Fruit fly (Drosophila melanogaster) whole organism, embryonic: ENCODE measurements around the gene UQCR-6.4L.

Experiments used
- Antp ChIP-seq: fragments of 200-800 bp; sonication (Bioruptor generic); optimal IDR thresholded peaks from 3 replicates; lab custom pipeline; 2016; ENCODE audit warnings: missing biosample characterization, missing genetic modification characterization
- Atf3 ChIP-seq: fragments of 200-800 bp; sonication (Bioruptor generic); optimal IDR thresholded peaks from 3 replicates; lab custom pipeline; 2016; ENCODE audit warnings: missing biosample characterization, missing genetic modification characterization
- B-H1 ChIP-seq: fragments of 200-800 bp; sonication (Bioruptor generic); IDR thresholded peaks from 3 replicates; pipeline ENCODE4 v1.3.6; 2022; ENCODE audit warnings: missing biosample characterization, missing genetic modification characterization
- CG12155 ChIP-seq: fragments of 200-800 bp; sonication (Bioruptor generic); optimal IDR thresholded peaks from 3 replicates; lab custom pipeline; 2016; ENCODE audit warnings: missing biosample characterization, missing genetic modification characterization
- CG12659 ChIP-seq: fragments of 200-800 bp; sonication (Bioruptor generic); optimal IDR thresholded peaks from 3 replicates; lab custom pipeline; 2017; ENCODE audit warnings: mild to moderate bottlenecking, missing biosample characterization, missing genetic modification reagents, missing genetic modification characterization
- CG13775 ChIP-seq: fragments of 200-800 bp; sonication (Bioruptor generic); optimal IDR thresholded peaks from 3 replicates; lab custom pipeline; 2017; ENCODE audit warnings: missing biosample characterization, mild to moderate bottlenecking, missing genetic modification characterization
- CG15601 ChIP-seq: fragments of 200-800 bp; sonication (Bioruptor generic); optimal IDR thresholded peaks from 3 replicates; lab custom pipeline; 2019; ENCODE audit warnings: missing biosample characterization, mild to moderate bottlenecking, missing genetic modification characterization, moderate library complexity
- CG15696 ChIP-seq: fragments of 200-800 bp; sonication (Bioruptor generic); optimal IDR thresholded peaks from 2 replicates; lab custom pipeline; 2019; ENCODE audit warnings: missing biosample characterization, mild to moderate bottlenecking, missing genetic modification characterization, moderate library complexity
- CG18011 ChIP-seq: fragments of 200-800 bp; sonication (Bioruptor generic); optimal IDR thresholded peaks from 2 replicates; lab custom pipeline; 2017; ENCODE audit warnings: missing biosample characterization, missing genetic modification characterization, mild to moderate bottlenecking, moderate library complexity, missing genotype
- CG33213 ChIP-seq: fragments of 200-800 bp; sonication (Bioruptor generic); optimal IDR thresholded peaks from 3 replicates; lab custom pipeline; 2016; ENCODE audit warnings: missing biosample characterization, missing genetic modification characterization
- CG33557 ChIP-seq: fragments of 200-800 bp; sonication (Bioruptor generic); optimal IDR thresholded peaks from 2 replicates; lab custom pipeline; 2019; ENCODE audit warnings: missing biosample characterization, mild to moderate bottlenecking, missing genetic modification characterization, moderate library complexity
- CG5953 ChIP-seq: fragments of 200-800 bp; sonication (Bioruptor generic); IDR thresholded peaks from 2 replicates; pipeline ENCODE4 v1.3.6; 2022; ENCODE audit warnings: missing biosample characterization, missing genetic modification characterization
- CG7928 ChIP-seq: fragments of 200-800 bp; sonication (Bioruptor generic); optimal IDR thresholded peaks from 2 replicates; lab custom pipeline; 2017; ENCODE audit warnings: missing biosample characterization, mild to moderate bottlenecking, missing genetic modification characterization
- CG8281 ChIP-seq: fragments of 200-800 bp; sonication (Bioruptor generic); optimal IDR thresholded peaks from 2 replicates; lab custom pipeline; 2018; ENCODE audit warnings: missing biosample characterization, mild to moderate bottlenecking, missing genetic modification characterization, moderate library complexity
- CG8478 ChIP-seq: fragments of >200 bp; optimal IDR thresholded peaks from 2 replicates; lab custom pipeline; 2018
- Chrac-16 ChIP-seq: fragments of 200-800 bp; sonication (Bioruptor generic); optimal IDR thresholded peaks from 3 replicates; lab custom pipeline; 2016; ENCODE audit warnings: missing biosample characterization, missing genetic modification characterization
- ERR ChIP-seq: fragments of 200-800 bp; sonication (Bioruptor generic); optimal IDR thresholded peaks from 2 replicates; lab custom pipeline; 2016; ENCODE audit warnings: missing biosample characterization, missing genetic modification characterization
- Ets65A ChIP-seq: fragments of 200-800 bp; sonication (Bioruptor generic); peaks from one replicate; lab custom pipeline; 2016; ENCODE audit warnings: missing biosample characterization, missing genetic modification characterization
- GATAe ChIP-seq: fragments of 200-800 bp; sonication (Bioruptor generic); conservative IDR thresholded peaks from 2 replicates; pipeline ENCODE4 v1.3.6; 2022; ENCODE audit warnings: missing biosample characterization, missing genetic modification characterization
- HLH4C ChIP-seq: fragments of 200-800 bp; sonication (Bioruptor generic); IDR thresholded peaks from 3 replicates; pipeline ENCODE4 v1.3.6; 2022; ENCODE audit warnings: missing biosample characterization, missing genetic modification characterization; ENCODE audit not compliant: partially characterized antibody
- Hey ChIP-seq: fragments of 200-800 bp; sonication (Bioruptor generic); optimal IDR thresholded peaks from 3 replicates; lab custom pipeline; 2018; ENCODE audit warnings: missing biosample characterization, mild to moderate bottlenecking, missing genetic modification characterization
- MTF-1 ChIP-seq: fragments of 200-800 bp; sonication (Bioruptor generic); optimal IDR thresholded peaks from 2 replicates; lab custom pipeline; 2018; ENCODE audit warnings: missing biosample characterization, mild to moderate bottlenecking, missing genetic modification characterization, borderline replicate concordance
- Oaz ChIP-seq: fragments of 200-800 bp; sonication (Bioruptor generic); IDR thresholded peaks from 2 replicates; pipeline ENCODE4 v1.3.6; 2022; ENCODE audit warnings: missing biosample characterization, missing genetic modification characterization
- Oli ChIP-seq: fragments of 200-800 bp; sonication (Bioruptor generic); optimal IDR thresholded peaks from 2 replicates; lab custom pipeline; 2018; ENCODE audit warnings: missing biosample characterization, mild to moderate bottlenecking, missing genetic modification characterization, moderate library complexity
- Sox100B ChIP-seq: fragments of 200-800 bp; sonication (Bioruptor generic); optimal IDR thresholded peaks from 3 replicates; lab custom pipeline; 2018; ENCODE audit warnings: missing biosample characterization, mild to moderate bottlenecking, missing genetic modification characterization
- Sox102F ChIP-seq: fragments of 200-800 bp; sonication (Bioruptor generic); optimal IDR thresholded peaks from 2 replicates; lab custom pipeline; 2018; ENCODE audit warnings: missing biosample characterization, mild to moderate bottlenecking, missing genetic modification characterization, moderate library complexity
- Usf ChIP-seq: fragments of 200-800 bp; sonication (Bioruptor generic); optimal IDR thresholded peaks from 2 replicates; lab custom pipeline; 2017; ENCODE audit warnings: missing genotype, missing biosample characterization, missing genetic modification characterization
- ac ChIP-seq: fragments of 200-800 bp; sonication (Bioruptor generic); optimal IDR thresholded peaks from 3 replicates; lab custom pipeline; 2017; ENCODE audit warnings: missing biosample characterization, mild to moderate bottlenecking, missing genetic modification characterization
- az2 ChIP-seq: fragments of 200-800 bp; sonication (Bioruptor generic); optimal IDR thresholded peaks from 3 replicates; lab custom pipeline; 2016; ENCODE audit warnings: missing biosample characterization, missing genetic modification characterization
- caup ChIP-seq: fragments of 200-800 bp; sonication (Bioruptor generic); optimal IDR thresholded peaks from 3 replicates; lab custom pipeline; 2017; ENCODE audit warnings: missing biosample characterization, mild to moderate bottlenecking, missing genetic modification characterization, moderate library complexity; ENCODE audit not compliant: severe bottlenecking
- ci ChIP-seq: fragments of 200-800 bp; sonication (Bioruptor generic); IDR thresholded peaks from 3 replicates; pipeline ENCODE4 v1.3.6; 2022; ENCODE audit warnings: missing biosample characterization, missing genetic modification characterization
- corto ChIP-seq: fragments of 200-800 bp; sonication (Bioruptor generic); optimal IDR thresholded peaks from 2 replicates; lab custom pipeline; 2016; ENCODE audit warnings: missing biosample characterization, mild to moderate bottlenecking, missing genetic modification characterization, moderate library complexity
- dan ChIP-seq: fragments of 200-800 bp; sonication (Bioruptor generic); IDR thresholded peaks from 2 replicates; pipeline ENCODE4 v1.3.6; 2022; ENCODE audit warnings: missing biosample characterization, missing genetic modification characterization
- danr ChIP-seq: fragments of 200-800 bp; sonication (Bioruptor generic); IDR thresholded peaks from 2 replicates; pipeline ENCODE4 v1.3.6; 2022; ENCODE audit warnings: missing biosample characterization, missing genetic modification characterization
- dimm ChIP-seq: fragments of 200-800 bp; sonication (Bioruptor generic); IDR thresholded peaks from 2 replicates; pipeline ENCODE4 v1.3.6; 2022; ENCODE audit warnings: missing biosample characterization, missing genetic modification characterization
- dpn ChIP-seq, 2 experiments: fragments of 200-800 bp; sonication (Bioruptor generic); optimal IDR thresholded peaks; 3 replicates each; lab custom pipeline; 2016; ENCODE audit warnings: missing biosample characterization in 2 of 2, missing genetic modification characterization in 2 of 2
- emc ChIP-seq: fragments of 200-800 bp; sonication (Bioruptor generic); optimal IDR thresholded peaks from 2 replicates; lab custom pipeline; 2016; ENCODE audit warnings: missing biosample characterization, missing genetic modification characterization
- exex ChIP-seq: fragments of 200-800 bp; sonication (Bioruptor generic); optimal IDR thresholded peaks from 4 replicates; lab custom pipeline; 2018; ENCODE audit warnings: missing biosample characterization, mild to moderate bottlenecking, missing genetic modification characterization, moderate library complexity
- knrl ChIP-seq: fragments of 200-800 bp; sonication (Bioruptor generic); IDR thresholded peaks from 3 replicates; pipeline ENCODE4 v1.3.6; 2022; ENCODE audit warnings: missing biosample characterization, missing genetic modification characterization; ENCODE audit not compliant: partially characterized antibody
- lbe ChIP-seq: fragments of 200-800 bp; sonication (Bioruptor generic); optimal IDR thresholded peaks from 2 replicates; lab custom pipeline; 2016; ENCODE audit warnings: missing biosample characterization, mild to moderate bottlenecking, missing genetic modification characterization
- luna ChIP-seq: fragments of 200-800 bp; sonication (Bioruptor generic); optimal IDR thresholded peaks from 2 replicates; lab custom pipeline; 2016; ENCODE audit warnings: missing biosample characterization, missing genetic modification characterization
- peb ChIP-seq: fragments of 200-800 bp; sonication (Bioruptor generic); IDR thresholded peaks from 2 replicates; pipeline ENCODE4 v1.3.6; 2022; ENCODE audit warnings: missing biosample characterization, missing genetic modification characterization
- pho ChIP-seq: fragments of 200-800 bp; sonication (Bioruptor generic); optimal IDR thresholded peaks from 2 replicates; lab custom pipeline; 2016; ENCODE audit warnings: missing biosample characterization, missing genetic modification characterization
- ranshi ChIP-seq: fragments of 200-800 bp; sonication (Bioruptor generic); IDR thresholded peaks from 2 replicates; pipeline ENCODE4 v1.3.6; 2022; ENCODE audit warnings: missing biosample characterization, missing genetic modification characterization
- sna ChIP-seq: fragments of 200-800 bp; sonication (Bioruptor generic); IDR thresholded peaks from 2 replicates; pipeline ENCODE4 v1.3.6; 2022; ENCODE audit warnings: missing biosample characterization, missing genetic modification characterization; ENCODE audit not compliant: partially characterized antibody
- sr ChIP-seq: fragments of 200-800 bp; sonication (Bioruptor generic); IDR thresholded peaks from 3 replicates; pipeline ENCODE4 v1.3.6; 2022; ENCODE audit warnings: missing biosample characterization, missing genetic modification characterization
- tna ChIP-seq: fragments of 200-800 bp; sonication (Bioruptor generic); IDR thresholded peaks from 2 replicates; pipeline ENCODE4 v1.3.6; 2022; ENCODE audit warnings: missing biosample characterization, missing genetic modification characterization; ENCODE audit not compliant: partially characterized antibody
- trh ChIP-seq: fragments of 200-800 bp; sonication (Bioruptor generic); optimal IDR thresholded peaks from 2 replicates; lab custom pipeline; 2016; ENCODE audit warnings: missing biosample characterization, missing genetic modification characterization
- twi ChIP-seq: fragments of 200-800 bp; optimal IDR thresholded peaks from 2 replicates; lab custom pipeline; 2019; ENCODE audit warnings: missing biosample characterization, mild to moderate bottlenecking, missing genetic modification characterization, moderate library complexity
- wdn ChIP-seq: fragments of 200-800 bp; sonication (Bioruptor generic); IDR thresholded peaks from 2 replicates; pipeline ENCODE4 v1.3.6; 2022; ENCODE audit warnings: missing biosample characterization, missing genetic modification characterization

Gene UQCR-6.4L

DNA sequence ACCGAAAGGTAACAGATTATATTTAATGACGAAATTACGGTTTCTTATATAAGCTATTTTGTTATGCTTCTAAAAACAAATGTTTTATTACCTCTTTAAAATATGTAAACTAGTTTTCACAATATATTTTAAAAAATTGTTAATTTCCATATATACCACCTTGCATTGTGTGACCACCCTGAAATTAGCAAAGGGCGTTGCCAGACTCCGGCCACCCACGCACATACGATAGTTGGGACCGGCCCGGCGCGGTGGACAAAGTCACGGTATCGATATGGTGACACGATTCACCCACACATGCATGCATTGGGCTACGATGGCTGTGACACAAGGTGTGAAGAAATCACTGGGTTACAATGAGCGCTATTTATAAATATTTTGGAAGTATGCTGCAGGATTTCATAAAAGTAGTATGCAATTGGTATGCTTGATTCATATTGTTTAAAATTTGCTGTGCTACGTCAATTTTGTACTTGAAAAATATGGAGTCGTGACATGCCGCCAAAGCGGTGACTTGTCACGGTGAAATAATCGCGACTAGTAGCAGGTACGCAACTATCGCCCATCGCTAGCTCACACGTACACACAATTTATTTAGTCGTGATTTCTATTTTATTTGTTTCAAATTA is 21.6 kb downstream of the UQCR-6.4L start (continued):
- TF ChIP-seq CG12659 (GFP tag; lab: Kevin White, UChicago) (peak; percentile 84), CG8281 (tag; lab: Kevin White, UChicago) (no peak), emc (GFP tag; lab: Kevin White, UChicago) (peak; percentile 44), CG33213 (GFP tag; lab: Kevin White, UChicago) (peak; percentile 60), CG5953 (GFP tag; lab: Robert Waterston, UW) (0 out of 2 replicates have a peak, but pooled peaks have one; percentile 40), corto (GFP tag; lab: Kevin White, UChicago) (no peak), CG8478 (lab: Kevin White, UChicago) (peak; percentile 93), twi (peak; percentile 31), Sox100B (GFP tag; lab: Kevin White, UChicago) (no peak), Sox102F (GFP tag; lab: Kevin White, UChicago) (no peak), CG18011 (no peak), sr (GFP tag; lab: Robert Waterston, UW) (peak; percentile 98), dan (GFP tag; lab: Robert Waterston, UW) (no peak), az2 (GFP tag; lab: Kevin White, UChicago) (peak; percentile 35), Atf3 (GFP tag; lab: Kevin White, UChicago) (peak; percentile 32), HLH4C (GFP tag; lab: Robert Waterston, UW) (peak; percentile 90), B-H1 (GFP tag; lab: Robert Waterston, UW) (peak; percentile 57), Oli (peak; percentile 21), ranshi (GFP tag; lab: Robert Waterston, UW) (peak; percentile 68), pho (GFP tag; lab: Kevin White, UChicago) (peak; percentile 67), MTF-1 (GFP tag; lab: Kevin White, UChicago) (no peak), Chrac-16 (GFP tag; lab: Kevin White, UChicago) (peak; percentile 56), dimm (GFP tag; lab: Robert Waterston, UW) (no peak), CG15601 (tag; lab: Kevin White, UChicago) (peak; percentile 2), peb (GFP tag; lab: Robert Waterston, UW) (no peak), lbe (GFP tag; lab: Kevin White, UChicago) (peak; percentile 45), ERR (GFP tag; lab: Kevin White, UChicago) (no peak), Usf (GFP tag; lab: Kevin White, UChicago) (no peak), exex (tag; lab: Kevin White, UChicago) (no peak), ci (GFP tag; lab: Robert Waterston, UW) (peak; percentile 77; the same call in 2 of the 3 replicates), danr (GFP tag; lab: Robert Waterston, UW) (no peak), Hey (tag; lab: Kevin White, UChicago) (no peak), knrl (GFP tag; lab: Robert Waterston, UW) (peak; percentile 96), CG33557 (GFP tag; lab: Kevin White, UChicago) (peak; percentile 6), Oaz (no peak), CG15696 (tag; lab: Kevin White, UChicago) (peak; percentile 13), sna (peak; percentile 96), luna (GFP tag; lab: Kevin White, UChicago) (no peak), Antp (GFP tag; lab: Kevin White, UChicago) (peak; percentile 44), wdn (no peak; the same call in 1 of the 2 replicates), CG7928 (GFP tag; lab: Kevin White, UChicago) (no peak), tna (no peak; the same call in none of the 2 replicates), dpn (GFP tag; optimal IDR thresholded peaks at IDR 0.05; lab: Kevin White, UChicago) (peak; percentile 68 to 73), CG12155 (peak; percentile 9), ac (GFP tag; lab: Kevin White, UChicago) (no peak), trh (GFP tag; lab: Kevin White, UChicago) (peak; percentile 25), CG13775 (GFP tag; lab: Kevin White, UChicago) (peak; percentile 52), GATAe (no peak), caup (GFP tag; lab: Kevin White, UChicago) (no peak), Ets65A (GFP tag; lab: Kevin White, UChicago) (peak; percentile 97)
